Fruit fly (Drosophila melanogaster) whole organism, embryonic: ENCODE measurements around the gene CG15814.

Experiments
- CG10959 ChIP-seq: fragments of 200-800 bp; sonication (Bioruptor generic); IDR thresholded peaks from 2 replicates; pipeline ENCODE4 v1.3.6; 2022; ENCODE audit warnings: missing biosample characterization, missing genetic modification characterization
- tll ChIP-seq, 2 experiments: fragments of 200-800 bp in 1 of 2; fragments of >200 bp in 1 of 2; sonication (Bioruptor generic) in 1 of 2; optimal IDR thresholded peaks; 2 replicates each; lab custom pipeline; 2017 to 2019; ENCODE audit warnings: missing biosample characterization in 2 of 2, missing genetic modification characterization in 2 of 2, mild to moderate bottlenecking in 1 of 2, moderate library complexity in 1 of 2

DNA sequence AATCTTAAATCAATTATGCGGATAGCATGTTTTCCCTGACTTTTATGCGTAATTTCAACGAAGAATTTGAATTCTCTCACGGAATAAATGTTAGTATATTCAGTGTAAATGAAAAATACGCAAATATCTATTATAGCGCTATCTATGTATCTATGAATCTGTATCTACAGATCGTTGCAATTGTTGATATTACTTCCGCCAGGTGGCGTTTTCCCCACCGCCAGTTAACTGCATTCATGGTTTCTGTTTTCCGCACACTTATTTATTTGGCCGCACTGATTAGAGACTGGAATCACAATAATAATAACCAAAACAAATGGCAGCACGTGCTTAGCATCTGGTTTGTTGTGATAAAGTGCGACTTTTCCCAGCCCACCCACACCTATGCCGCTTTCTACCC lies 32.6 kb upstream of the CG15814 start:
- no peak for TF ChIP-seq CG10959
- no peak for TF ChIP-seq tll (GFP tag; optimal IDR thresholded peaks at IDR 0.05; lab: Kevin White, UChicago)
